Worm (Caenorhabditis elegans): ENCODE data around the gene srh-112.

The srh-112 gene

DNA sequence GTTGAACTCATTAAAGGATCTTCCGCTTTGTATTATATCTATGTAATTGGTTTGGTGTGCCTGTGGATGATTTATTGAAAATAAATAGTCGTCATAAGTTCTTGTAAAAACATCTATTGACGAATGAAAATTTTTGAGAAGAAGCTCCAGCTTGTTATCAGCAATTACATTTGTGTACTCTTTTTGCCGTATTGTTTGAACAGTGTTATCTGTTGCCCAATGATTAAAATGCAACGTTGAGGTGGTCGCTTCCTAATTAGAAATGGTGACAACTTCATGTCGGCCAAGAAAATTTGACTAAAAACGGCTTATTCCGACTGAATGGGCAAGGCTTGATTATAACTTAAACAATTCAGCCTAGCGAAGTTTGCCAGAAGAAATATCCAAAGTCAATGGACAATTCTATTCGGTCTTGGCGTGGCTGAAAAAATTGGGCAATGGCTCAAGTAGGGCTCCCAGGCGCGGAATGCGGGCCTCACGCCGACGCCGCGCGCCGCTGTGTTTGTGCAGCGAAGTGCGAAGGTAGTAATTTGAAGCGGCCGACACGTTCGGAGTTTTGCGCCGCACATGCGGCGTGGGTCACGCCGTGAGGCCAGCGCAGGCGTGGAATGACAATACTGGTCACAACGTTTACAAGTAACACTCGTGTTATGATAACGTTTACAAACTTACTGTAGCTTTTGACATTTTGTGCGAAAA, 14.7 kb upstream of the srh-112 start:
- TF ChIP-seq hmbx-1 (tag; optimal IDR thresholded peaks at IDR 0.05), result no peak
- TF ChIP-seq ets-7 (tag; optimal IDR thresholded peaks at IDR 0.05), result no peak
- no peak for TF ChIP-seq F13C5.2 (tag; optimal IDR thresholded peaks at IDR 0.05)
- TF ChIP-seq tra-4 (tag; optimal IDR thresholded peaks at IDR 0.05), result no peak
- TF ChIP-seq ceh-13 (GFP tag; optimal IDR thresholded peaks at IDR 0.05), result no peak
- no peak for TF ChIP-seq ceh-36 (tag; optimal IDR thresholded peaks at IDR 0.05)
- no peak for TF ChIP-seq flt-1 (GFP tag; IDR thresholded peaks at IDR 0.05)
- TF ChIP-seq pes-1 (GFP tag; IDR thresholded peaks at IDR 0.05), result no peak
- no peak for TF ChIP-seq hnd-1 (tag; optimal IDR thresholded peaks at IDR 0.05)
- no peak for TF ChIP-seq sea-1 (GFP tag; conservative IDR thresholded peaks at IDR 0.05)
- no peak for TF ChIP-seq scrt-1 (GFP tag; IDR thresholded peaks at IDR 0.05)
- no peak for TF ChIP-seq tbx-37 (GFP tag; conservative IDR thresholded peaks at IDR 0.05)
- no peak for TF ChIP-seq tbx-11 (GFP tag; IDR thresholded peaks at IDR 0.05)
- TF ChIP-seq B0310.2 (tag; optimal IDR thresholded peaks at IDR 0.05), result no peak
- no peak for TF ChIP-seq aly-1 (tag; optimal IDR thresholded peaks at IDR 0.05)
- no peak for TF ChIP-seq hmg-4 (GFP tag; optimal IDR thresholded peaks at IDR 0.05)
- no peak for TF ChIP-seq ama-1 (optimal IDR thresholded peaks at IDR 0.05)

DNA sequence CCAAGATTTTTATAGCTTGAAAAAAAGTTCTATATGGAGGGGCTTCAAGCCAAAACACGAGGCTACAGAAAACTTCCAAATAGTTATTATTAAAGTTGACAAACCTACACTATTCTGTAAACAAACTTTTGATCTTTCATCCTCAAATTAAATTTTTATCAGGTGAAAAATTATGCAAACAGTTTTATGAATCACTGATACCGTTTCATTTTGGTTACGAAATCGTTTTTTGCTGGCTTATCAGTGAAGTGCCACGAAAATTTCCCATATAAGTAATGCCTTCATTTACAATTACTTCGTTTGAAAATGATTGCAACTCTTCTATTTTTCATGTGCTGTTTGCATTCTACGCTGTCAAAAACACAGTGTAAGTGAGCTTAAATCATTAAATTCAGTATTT, 12.8 kb upstream of the srh-112 start, which contains the start of gene T19C9.8:
Gene T19C9.8 (plus strand): TSS at position 299 of the 400 bp plus-strand sequence.
- TF ChIP-seq tbx-37 (GFP tag; conservative IDR thresholded peaks at IDR 0.05) (no peak), aly-1 (tag; optimal IDR thresholded peaks at IDR 0.05) (no peak), hmbx-1 (tag; optimal IDR thresholded peaks at IDR 0.05) (no peak), tbx-11 (GFP tag; IDR thresholded peaks at IDR 0.05) (no peak), hmg-4 (GFP tag; optimal IDR thresholded peaks at IDR 0.05) (no peak), pes-1 (GFP tag; IDR thresholded peaks at IDR 0.05) (no peak), ama-1 (optimal IDR thresholded peaks at IDR 0.05) (no peak), ceh-36 (tag; optimal IDR thresholded peaks at IDR 0.05) (no peak), F13C5.2 (tag; optimal IDR thresholded peaks at IDR 0.05) (no peak), ets-7 (tag; optimal IDR thresholded peaks at IDR 0.05) (no peak), B0310.2 (tag; optimal IDR thresholded peaks at IDR 0.05) (no peak), scrt-1 (GFP tag; IDR thresholded peaks at IDR 0.05) (no peak), hnd-1 (tag; optimal IDR thresholded peaks at IDR 0.05) (no peak), sea-1 (GFP tag; conservative IDR thresholded peaks at IDR 0.05) (no peak), tra-4 (tag; optimal IDR thresholded peaks at IDR 0.05) (no peak), flt-1 (GFP tag; IDR thresholded peaks at IDR 0.05) (no peak), ceh-13 (GFP tag; optimal IDR thresholded peaks at IDR 0.05) (no peak)

DNA sequence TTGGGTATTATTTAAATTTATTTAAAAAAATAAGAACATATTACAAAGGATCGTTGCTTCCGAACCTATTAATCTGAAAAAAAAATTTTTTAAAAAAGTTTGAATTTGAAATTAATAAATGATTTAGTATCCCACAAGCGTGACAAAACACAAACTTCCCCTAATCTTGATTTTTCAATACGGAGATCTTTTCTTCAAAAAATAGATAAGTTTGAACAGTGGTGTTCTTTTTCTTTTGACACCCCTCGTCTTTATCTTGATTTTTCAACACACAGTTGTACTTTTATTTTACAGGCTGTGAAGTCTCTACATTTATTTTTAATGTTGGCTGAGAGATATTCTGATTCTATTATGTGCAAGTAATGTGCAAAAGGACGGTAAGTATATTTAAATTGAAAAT, 10.3 kb upstream of the srh-112 start, which contains the start of gene T19C9.10:
Gene T19C9.10 (plus strand): TSS at position 248 of the 400 bp plus-strand sequence.
- no peak for TF ChIP-seq ama-1 (optimal IDR thresholded peaks at IDR 0.05)
- no peak for TF ChIP-seq aly-1 (tag; optimal IDR thresholded peaks at IDR 0.05)
- TF ChIP-seq ceh-13 (GFP tag; optimal IDR thresholded peaks at IDR 0.05), result no peak
- no peak for TF ChIP-seq tbx-11 (GFP tag; IDR thresholded peaks at IDR 0.05)
- TF ChIP-seq ceh-36 (tag; optimal IDR thresholded peaks at IDR 0.05), result no peak
- no peak for TF ChIP-seq tbx-37 (GFP tag; conservative IDR thresholded peaks at IDR 0.05)
- TF ChIP-seq hmbx-1 (tag; optimal IDR thresholded peaks at IDR 0.05), result no peak
- TF ChIP-seq sea-1 (GFP tag; conservative IDR thresholded peaks at IDR 0.05), result no peak
- no peak for TF ChIP-seq hnd-1 (tag; optimal IDR thresholded peaks at IDR 0.05)
- no peak for TF ChIP-seq tra-4 (tag; optimal IDR thresholded peaks at IDR 0.05)
- TF ChIP-seq B0310.2 (tag; optimal IDR thresholded peaks at IDR 0.05), result no peak
- TF ChIP-seq scrt-1 (GFP tag; IDR thresholded peaks at IDR 0.05), result no peak
- TF ChIP-seq F13C5.2 (tag; optimal IDR thresholded peaks at IDR 0.05), result no peak
- no peak for TF ChIP-seq ets-7 (tag; optimal IDR thresholded peaks at IDR 0.05)
- TF ChIP-seq hmg-4 (GFP tag; optimal IDR thresholded peaks at IDR 0.05), result no peak
- no peak for TF ChIP-seq flt-1 (GFP tag; IDR thresholded peaks at IDR 0.05)
- TF ChIP-seq pes-1 (GFP tag; IDR thresholded peaks at IDR 0.05), result no peak

- no peak for TF ChIP-seq flt-1 (GFP tag; IDR thresholded peaks at IDR 0.05)
- no peak for TF ChIP-seq hmbx-1 (tag; optimal IDR thresholded peaks at IDR 0.05)
- TF ChIP-seq scrt-1 (GFP tag; IDR thresholded peaks at IDR 0.05), result no peak
- no peak for TF ChIP-seq ceh-36 (tag; optimal IDR thresholded peaks at IDR 0.05)
- no peak for TF ChIP-seq ets-7 (tag; optimal IDR thresholded peaks at IDR 0.05)
- TF ChIP-seq pes-1 (GFP tag; IDR thresholded peaks at IDR 0.05), result no peak
- no peak for TF ChIP-seq ama-1 (optimal IDR thresholded peaks at IDR 0.05)
- no peak for TF ChIP-seq B0310.2 (tag; optimal IDR thresholded peaks at IDR 0.05)
- TF ChIP-seq tbx-37 (GFP tag; conservative IDR thresholded peaks at IDR 0.05), result no peak
- TF ChIP-seq hmg-4 (GFP tag; optimal IDR thresholded peaks at IDR 0.05), result no peak
Observed at ce11 chrV:17232403-17232802, 6.4 kb upstream of the srh-112 start.

DNA sequence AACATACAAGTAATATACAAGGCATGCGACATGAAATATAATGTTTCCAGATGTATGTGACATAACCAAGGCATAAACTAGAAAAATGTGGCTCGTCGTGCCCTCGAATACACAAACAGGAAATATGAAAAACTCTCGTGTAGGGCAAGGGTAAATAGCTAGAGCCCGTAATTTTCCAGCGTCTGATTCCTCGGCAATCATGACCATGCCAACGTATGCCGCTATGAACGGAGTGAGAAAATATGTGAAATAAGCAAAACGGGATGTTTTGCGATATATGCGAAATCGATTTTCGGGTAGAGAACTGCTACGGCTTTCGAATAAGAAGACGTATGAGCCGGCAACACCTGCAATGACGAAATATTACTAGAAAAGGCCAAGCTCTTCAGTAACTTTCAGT, 630 bp downstream of the srh-112 start, which contains the start of gene scl-25:
Gene scl-25 (plus strand): TSS at position 301 of the 400 bp plus-strand sequence.
- TF ChIP-seq hmg-4 (GFP tag; optimal IDR thresholded peaks at IDR 0.05), result no peak
- TF ChIP-seq aly-1 (tag; optimal IDR thresholded peaks at IDR 0.05), result no peak
- TF ChIP-seq F13C5.2 (tag; optimal IDR thresholded peaks at IDR 0.05), result no peak
- TF ChIP-seq ets-7 (tag; optimal IDR thresholded peaks at IDR 0.05), result no peak
- no peak for TF ChIP-seq ceh-13 (GFP tag; optimal IDR thresholded peaks at IDR 0.05)
- no peak for TF ChIP-seq pes-1 (GFP tag; IDR thresholded peaks at IDR 0.05)
- TF ChIP-seq tra-4 (tag; optimal IDR thresholded peaks at IDR 0.05), result no peak
- TF ChIP-seq tbx-11 (GFP tag; IDR thresholded peaks at IDR 0.05), result no peak
- TF ChIP-seq flt-1 (GFP tag; IDR thresholded peaks at IDR 0.05), result no peak
- TF ChIP-seq hmbx-1 (tag; optimal IDR thresholded peaks at IDR 0.05), result no peak
- TF ChIP-seq sea-1 (GFP tag; conservative IDR thresholded peaks at IDR 0.05), result no peak
- TF ChIP-seq tbx-37 (GFP tag; conservative IDR thresholded peaks at IDR 0.05), result no peak

DNA sequence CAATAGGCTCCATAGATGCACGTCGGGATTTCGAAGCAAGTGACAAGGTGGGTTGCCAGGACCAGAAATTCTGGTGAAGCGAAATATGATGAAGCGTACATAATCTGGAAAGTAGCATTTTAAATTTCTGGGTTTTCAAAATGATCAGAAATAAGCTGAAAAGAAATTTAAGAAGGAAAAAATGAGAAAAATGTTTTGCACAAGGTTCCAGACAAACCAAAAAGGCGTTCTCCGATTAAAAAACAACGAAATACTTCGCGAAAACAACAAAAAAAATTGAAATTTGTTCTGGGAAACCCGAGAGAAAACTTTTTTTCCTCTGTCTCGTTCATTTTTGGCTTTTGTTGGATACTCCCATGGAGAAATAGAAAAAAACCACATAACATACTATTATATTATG, 2.7 kb downstream of the srh-112 start, which contains the start of gene srh-252:
Gene srh-252 (minus strand): TSS at position 101 of the 400 bp plus-strand sequence.
- TF ChIP-seq tbx-11 (GFP tag; IDR thresholded peaks at IDR 0.05) (no peak), flt-1 (GFP tag; IDR thresholded peaks at IDR 0.05) (no peak), hnd-1 (tag; optimal IDR thresholded peaks at IDR 0.05) (no peak), scrt-1 (GFP tag; IDR thresholded peaks at IDR 0.05) (no peak), sea-1 (GFP tag; conservative IDR thresholded peaks at IDR 0.05) (no peak), B0310.2 (tag; optimal IDR thresholded peaks at IDR 0.05) (no peak), pes-1 (GFP tag; IDR thresholded peaks at IDR 0.05) (no peak), tbx-37 (GFP tag; conservative IDR thresholded peaks at IDR 0.05) (no peak), hmg-4 (GFP tag; optimal IDR thresholded peaks at IDR 0.05) (no peak), ets-7 (tag; optimal IDR thresholded peaks at IDR 0.05) (no peak), ceh-36 (tag; optimal IDR thresholded peaks at IDR 0.05) (no peak), ceh-13 (GFP tag; optimal IDR thresholded peaks at IDR 0.05) (no peak), F13C5.2 (tag; optimal IDR thresholded peaks at IDR 0.05) (no peak), hmbx-1 (tag; optimal IDR thresholded peaks at IDR 0.05) (no peak), tra-4 (tag; optimal IDR thresholded peaks at IDR 0.05) (no peak), aly-1 (tag; optimal IDR thresholded peaks at IDR 0.05) (no peak), ama-1 (optimal IDR thresholded peaks at IDR 0.05) (no peak)
